Fruit fly (Drosophila melanogaster) whole organism: ENCODE measurements around the gene Elp1.

Source experiments
- EcR ChIP-seq, 2 experiments: fragments of >200 bp; optimal IDR thresholded peaks; 2 replicates each; lab custom pipeline; 2017; ENCODE audit warnings: missing biosample characterization in 2 of 2, missing genetic modification characterization in 2 of 2, missing genetic modification reagents in 2 of 2
- pan ChIP-seq: fragments of >200 bp; optimal IDR thresholded peaks from 2 replicates; lab custom pipeline; 2017
- usp ChIP-seq: fragments of >200 bp; optimal IDR thresholded peaks from 2 replicates; lab custom pipeline; 2017; ENCODE audit warnings: missing biosample characterization, missing genetic modification characterization, mixed read lengths

dm6 chr3R:11661712-11662111 lies 10.9 kb downstream of the Elp1 start:
- TF ChIP-seq pan (lab: Kevin White, UChicago) (no peak), usp (no peak), EcR (GFP tag; optimal IDR thresholded peaks at IDR 0.05; lab: Kevin White, UChicago) (no peak)
